Worm (Caenorhabditis elegans) whole organism, L4/young adult: ENCODE data around the gene Y73F8A.32.

ENCODE experiments used
- dao-5 ChIP-seq: sonication (generic microtip); optimal IDR thresholded peaks from 2 replicates; lab custom pipeline; 2016; ENCODE audit warnings: missing genotype, missing genetic modification characterization, moderate library complexity, missing compliant biosample characterization
- him-1 ChIP-seq: sonication (generic microtip); optimal IDR thresholded peaks from 2 replicates; lab custom pipeline; 2016; ENCODE audit warnings: missing genotype, missing genetic modification reagents, missing genetic modification characterization, missing compliant biosample characterization

ce11 chrIV:15473588-15474271, 47.5 kb downstream of the Y73F8A.32 start, which contains the start of gene Y73F8A.26:
- TF ChIP-seq him-1, result no peak
- no peak for TF ChIP-seq dao-5
